Worm (Caenorhabditis elegans): ENCODE data around the gene hars-1.

hars-1 gene

DNA sequence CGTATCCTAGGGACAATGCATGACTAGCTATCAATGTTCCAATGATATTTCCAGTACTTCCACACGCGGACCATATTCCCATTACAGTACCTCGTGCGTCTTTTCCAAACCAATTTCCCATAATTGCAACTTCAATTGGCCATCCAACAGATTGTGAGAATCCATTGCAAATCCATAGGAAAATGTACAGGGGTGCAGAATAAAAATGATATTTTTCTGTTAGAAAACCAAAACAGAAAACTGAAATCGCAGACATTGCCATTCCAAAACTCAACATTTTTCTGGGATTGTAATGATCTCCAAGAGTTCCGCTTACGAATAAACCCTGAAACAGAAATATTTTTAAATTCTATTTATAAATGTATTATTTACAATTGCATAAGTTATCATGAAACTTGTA lies 7.6 kb upstream of the hars-1 start:
- TF ChIP-seq efl-1 (optimal IDR thresholded peaks at IDR 0.05) (no peak), efl-1 (GFP tag; optimal IDR thresholded peaks at IDR 0.05 in 1 of 2) (peak in 1 of 2 experiments; percentile 80), swsn-7 (tag; optimal IDR thresholded peaks at IDR 0.05) (no peak), vab-15 (tag; optimal IDR thresholded peaks at IDR 0.05) (no peak)

DNA sequence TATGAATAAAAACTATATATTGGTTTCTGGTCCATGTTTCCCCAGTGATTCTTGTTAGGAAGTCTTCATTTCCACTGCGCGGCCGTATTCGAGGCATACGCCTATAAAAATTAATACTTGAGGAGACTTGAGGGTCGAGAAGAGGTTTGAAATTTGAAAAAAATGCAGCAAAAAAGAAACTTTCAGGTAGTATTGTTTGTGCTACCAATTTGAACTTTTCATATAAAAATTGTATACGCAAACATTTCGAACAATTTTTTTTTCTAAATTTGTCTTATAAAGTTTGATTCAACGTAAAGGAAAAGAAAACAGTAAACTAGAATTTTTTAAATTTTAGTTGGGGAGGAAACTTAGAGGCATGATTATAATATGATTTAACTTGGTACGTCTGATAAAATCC lies 6.9 kb upstream of the hars-1 start, which contains the start of gene T11G6.4:
TSS of gene T11G6.4 (minus strand) at position 101 of the 400 bp plus-strand sequence.
- TF ChIP-seq C34B4.2 (tag; optimal IDR thresholded peaks at IDR 0.05) (no peak), F16B12.6 (tag; optimal IDR thresholded peaks at IDR 0.05) (no peak), snpc-4 (tag; optimal IDR thresholded peaks at IDR 0.05) (no peak), lin-39 (tag; optimal IDR thresholded peaks at IDR 0.05) (no peak), skn-1 (tag; optimal IDR thresholded peaks at IDR 0.05) (no peak), pag-3 (tag; optimal IDR thresholded peaks at IDR 0.05; ENCODE audit: borderline replicate concordance, insufficient read depth) (no peak), sup-37 (GFP tag; optimal IDR thresholded peaks at IDR 0.05) (no peak), hlh-4 (tag; optimal IDR thresholded peaks at IDR 0.05) (no peak), lin-35 (GFP tag; optimal IDR thresholded peaks at IDR 0.05) (no peak), C04F5.9 (tag; optimal IDR thresholded peaks at IDR 0.05) (no peak), mab-9 (GFP tag; IDR thresholded peaks at IDR 0.05) (no peak), zip-4 (GFP tag; optimal IDR thresholded peaks at IDR 0.05) (no peak)

ce11 chrIV:10852403-10852802 lies 6.4 kb upstream of the hars-1 start:
- no peak for TF ChIP-seq pax-3 (tag; optimal IDR thresholded peaks at IDR 0.05)
- TF ChIP-seq ztf-11 (tag; optimal IDR thresholded peaks at IDR 0.05), result no peak
- TF ChIP-seq elt-2 (tag; optimal IDR thresholded peaks at IDR 0.05), result no peak
- peak; percentile 65 for TF ChIP-seq lin-14 (GFP tag; optimal IDR thresholded peaks at IDR 0.05)
- no peak for TF ChIP-seq unc-62 (GFP tag; optimal IDR thresholded peaks at IDR 0.05)
- TF ChIP-seq snpc-4 (tag; optimal IDR thresholded peaks at IDR 0.05), result no peak
- peak; percentile 4 for TF ChIP-seq unc-130 (tag; optimal IDR thresholded peaks at IDR 0.05)
- TF ChIP-seq nhr-71 (tag; optimal IDR thresholded peaks at IDR 0.05), result peak; percentile 12
- peak; percentile 19 for TF ChIP-seq mep-1 (tag; optimal IDR thresholded peaks at IDR 0.05)
- TF ChIP-seq nhr-85 (tag), result peak; percentile 39
- TF ChIP-seq F16B12.6 (tag; optimal IDR thresholded peaks at IDR 0.05), result peak; percentile 30
- no peak for TF ChIP-seq vab-15 (tag; optimal IDR thresholded peaks at IDR 0.05)
- peak in 1 of 2 experiments; percentile 9 for TF ChIP-seq lsy-2 (tag; optimal IDR thresholded peaks at IDR 0.05)
- TF ChIP-seq tbx-2 (tag; optimal IDR thresholded peaks at IDR 0.05), result peak; percentile 0
- peak in 1 of 2 experiments; percentile 12 for TF ChIP-seq efl-1 (optimal IDR thresholded peaks at IDR 0.05)
- TF ChIP-seq efl-1 (GFP tag; optimal IDR thresholded peaks at IDR 0.05 in 1 of 2), result no peak
- TF ChIP-seq blmp-1 (tag; optimal IDR thresholded peaks at IDR 0.05), result peak; percentile 95
- peak in 1 of 6 experiments; percentile 16 for TF ChIP-seq elt-3 (tag; optimal IDR thresholded peaks at IDR 0.05)
- peak; percentile 29 for TF ChIP-seq snu-23 (GFP tag; optimal IDR thresholded peaks at IDR 0.05)
- TF ChIP-seq dpl-1 (GFP tag; optimal IDR thresholded peaks at IDR 0.05), result peak in 1 of 3 experiments; percentile 29

DNA sequence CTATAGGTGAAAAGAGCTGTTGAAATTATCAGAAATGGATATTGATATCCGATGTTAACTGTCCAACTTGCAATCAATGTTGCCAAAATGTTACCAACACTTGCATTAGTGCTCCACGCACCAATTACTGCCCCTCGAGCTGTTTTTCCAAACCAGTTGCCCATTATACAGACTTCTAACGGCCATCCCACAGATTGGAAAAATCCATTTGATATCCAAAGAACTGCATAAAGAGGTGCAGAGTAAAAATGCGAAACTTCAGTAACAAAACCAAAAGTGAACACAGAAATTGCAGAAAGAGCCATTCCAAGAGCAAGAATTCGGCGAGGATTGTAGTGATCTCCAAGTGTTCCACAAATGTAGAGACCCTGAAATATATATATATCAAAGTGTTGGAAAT lies 4.7 kb upstream of the hars-1 start:
- TF ChIP-seq nhr-19 (GFP tag; conservative IDR thresholded peaks at IDR 0.05) (no peak), efl-1 (optimal IDR thresholded peaks at IDR 0.05) (no peak), efl-1 (GFP tag; optimal IDR thresholded peaks at IDR 0.05 in 1 of 2) (peak in 1 of 2 experiments; percentile 69), aha-1 (tag; optimal IDR thresholded peaks at IDR 0.05) (no peak), ceh-90 (tag; optimal IDR thresholded peaks at IDR 0.05) (no peak)

DNA sequence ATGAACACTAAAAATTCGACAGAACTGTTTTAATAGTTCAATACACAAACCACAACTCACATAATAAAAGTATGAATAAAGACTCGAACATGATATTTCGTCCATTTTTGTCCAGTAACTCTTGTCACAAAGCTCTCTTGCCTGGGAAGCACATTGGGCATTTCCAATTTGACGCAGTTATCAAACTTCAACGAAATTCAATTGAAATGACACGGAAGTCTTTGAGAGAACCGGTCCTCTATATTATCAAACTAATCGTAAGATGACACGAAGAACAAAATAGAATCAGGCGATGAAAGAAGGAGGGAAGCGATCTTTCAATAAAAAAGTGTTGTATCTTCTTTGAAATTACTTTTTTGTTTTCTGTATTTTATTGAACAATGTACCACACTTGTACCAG lies 3.7 kb upstream of the hars-1 start, which contains the start of gene T11G6.3:
TSS of gene T11G6.3 (minus strand) at position 189 of the 400 bp plus-strand sequence.
- peak in 2 of 6 experiments; percentile 2 to 19 for TF ChIP-seq elt-3 (tag; optimal IDR thresholded peaks at IDR 0.05)
- TF ChIP-seq lsy-2 (tag; optimal IDR thresholded peaks at IDR 0.05), result peak in 1 of 2 experiments; percentile 7
- TF ChIP-seq lin-14 (GFP tag; optimal IDR thresholded peaks at IDR 0.05), result peak; percentile 41
- peak; percentile 19 for TF ChIP-seq snu-23 (GFP tag; optimal IDR thresholded peaks at IDR 0.05)
- no peak for TF ChIP-seq xbp-1 (tag; optimal IDR thresholded peaks at IDR 0.05)
- no peak for TF ChIP-seq ama-1 (optimal IDR thresholded peaks at IDR 0.05)
- peak; percentile 4 for TF ChIP-seq nhr-71 (tag; optimal IDR thresholded peaks at IDR 0.05)
- TF ChIP-seq ztf-4 (tag; optimal IDR thresholded peaks at IDR 0.05), result no peak
- TF ChIP-seq ceh-88 (GFP tag; IDR thresholded peaks at IDR 0.05), result no peak
- peak; percentile 66 for TF ChIP-seq nhr-85 (tag)
- TF ChIP-seq nhr-20 (tag; optimal IDR thresholded peaks at IDR 0.05), result peak; percentile 19
- TF ChIP-seq sox-4 (tag; optimal IDR thresholded peaks at IDR 0.05), result no peak
- TF ChIP-seq blmp-1 (tag; optimal IDR thresholded peaks at IDR 0.05), result peak; percentile 34
- TF ChIP-seq tbx-2 (tag; optimal IDR thresholded peaks at IDR 0.05), result peak; percentile 17
